Fruit fly (Drosophila melanogaster): ENCODE data around the gene Sgs7.
"Not testable (repeated sequence)": the region's sequence is repeated elsewhere in the genome, so short reads cannot be mapped to it uniquely, and the experiment has no call there.

The Sgs7 gene

dm6 chr3L:11511243-11511642 is 1.6 kb downstream of the Sgs7 start (continued):
- TF ChIP-seq CG4360 (GFP tag; IDR thresholded peaks at IDR 0.05) (no peak), BEAF-32 (GFP tag; optimal IDR thresholded peaks at IDR 0.05) (peak; percentile 31), CG4617 (GFP tag; optimal IDR thresholded peaks at IDR 0.05; ENCODE audit: borderline replicate concordance) (no peak), CG10267 (tag; optimal IDR thresholded peaks at IDR 0.05) (no peak), CG2889 (GFP tag; IDR thresholded peaks at IDR 0.05) (no peak), pros (GFP tag; optimal IDR thresholded peaks at IDR 0.05) (no peak), CG1024 (GFP tag; IDR thresholded peaks at IDR 0.05) (no peak), cato (GFP tag; optimal IDR thresholded peaks at IDR 0.05; ENCODE audit: borderline replicate concordance) (no peak), Bdp1 (GFP tag; optimal IDR thresholded peaks at IDR 0.05) (no peak), Hmx (GFP tag; optimal IDR thresholded peaks at IDR 0.05) (no peak), CG6272 (GFP tag; IDR thresholded peaks at IDR 0.05) (no peak), cas (GFP tag; IDR thresholded peaks at IDR 0.05) (no peak), ro (GFP tag; IDR thresholded peaks at IDR 0.05) (no peak), CHES-1-like (GFP tag; optimal IDR thresholded peaks at IDR 0.05) (no peak), HLH3B (GFP tag; IDR thresholded peaks at IDR 0.05) (no peak), Taf1 (GFP tag; IDR thresholded peaks at IDR 0.05) (no peak), CG34422 (GFP tag; IDR thresholded peaks at IDR 0.05) (no peak), da (GFP tag; optimal IDR thresholded peaks at IDR 0.05) (no peak)

dm6 chr3L:11511921-11512320 is 2.3 kb downstream of the Sgs7 start, which contains the start of gene Sgs3:
TSS of gene Sgs3 (plus strand) at chr3L:11512221.
- no peak for TF ChIP-seq Dp (GFP tag; optimal IDR thresholded peaks at IDR 0.05)
- no peak for TF ChIP-seq tio (GFP tag; optimal IDR thresholded peaks at IDR 0.05)
- no peak for TF ChIP-seq fu2 (GFP tag; optimal IDR thresholded peaks at IDR 0.05)
- TF ChIP-seq sens (GFP tag), result peak; percentile 19
- no peak for TF ChIP-seq CG8924 (tag; optimal IDR thresholded peaks at IDR 0.05)

dm6 chr3L:11512375-11513096 is 2.9 kb downstream of the Sgs7 start:
- 0 out of 3 replicates have a peak, but pooled peaks have one; percentile 7 for TF ChIP-seq CG11456 (GFP tag; IDR thresholded peaks at IDR 0.05)
- 0 out of 2 replicates have a peak, but pooled peaks have one; percentile 17 for TF ChIP-seq vvl (GFP tag; IDR thresholded peaks at IDR 0.05)
- TF ChIP-seq CG17385 (GFP tag; optimal IDR thresholded peaks at IDR 0.05), result peak; percentile 13
- peak; percentile 53 for TF ChIP-seq CG17912 (GFP tag; optimal IDR thresholded peaks at IDR 0.05)
- TF ChIP-seq lab (GFP tag; optimal IDR thresholded peaks at IDR 0.05), result peak; percentile 11
- peak; percentile 69 for TF ChIP-seq CG5180 (GFP tag; optimal IDR thresholded peaks at IDR 0.05)
- TF ChIP-seq dmrt99B (tag; optimal IDR thresholded peaks at IDR 0.05), result peak; percentile 13
- TF ChIP-seq CG15601 (tag; optimal IDR thresholded peaks at IDR 0.05), result peak; percentile 54
- peak; percentile 66 for TF ChIP-seq CG33557 (GFP tag; optimal IDR thresholded peaks at IDR 0.05)
- TF ChIP-seq Nf-YC (tag; optimal IDR thresholded peaks at IDR 0.05), result peak; percentile 42
- peak; percentile 16 for TF ChIP-seq Sry-β (GFP tag; optimal IDR thresholded peaks at IDR 0.05)
- peak; percentile 53 for TF ChIP-seq CG10431 (GFP tag; optimal IDR thresholded peaks at IDR 0.05)
- 0 out of 3 replicates have a peak, but pooled peaks have one; percentile 10 for TF ChIP-seq Dbx (GFP tag; IDR thresholded peaks at IDR 0.05)
- TF ChIP-seq CG2199 (GFP tag; IDR thresholded peaks at IDR 0.05), result peak; percentile 59; the same call in 1 of the 3 replicates
- peak; percentile 48 for TF ChIP-seq Hr39 (optimal IDR thresholded peaks at IDR 0.05)
- TF ChIP-seq chm (GFP tag; IDR thresholded peaks at IDR 0.05), result peak; percentile 68; the same call in 1 of the 2 replicates
- TF ChIP-seq CG8290 (GFP tag; optimal IDR thresholded peaks at IDR 0.05), result not testable (repeated sequence)
- peak in 1 of 2 experiments; percentile 85 for TF ChIP-seq CG8290 (tag; optimal IDR thresholded peaks at IDR 0.05)
- peak; percentile 35 for TF ChIP-seq MTF-1 (GFP tag; optimal IDR thresholded peaks at IDR 0.05; ENCODE audit: borderline replicate concordance)
- TF ChIP-seq CG2678 (tag; optimal IDR thresholded peaks at IDR 0.05), result peak; percentile 35
- peak; percentile 20 for TF ChIP-seq CG17829 (tag; optimal IDR thresholded peaks at IDR 0.05)
- peak; percentile 35 for TF ChIP-seq fd64A (GFP tag; optimal IDR thresholded peaks at IDR 0.05)
- peak; percentile 21 for TF ChIP-seq CoRest (tag; optimal IDR thresholded peaks at IDR 0.05)
- peak; percentile 8 for TF ChIP-seq CG11723 (GFP tag; optimal IDR thresholded peaks at IDR 0.05)
- TF ChIP-seq CG17328 (GFP tag; IDR thresholded peaks at IDR 0.05), result peak; percentile 22; the same call in 1 of the 2 replicates
